Fruit fly (Drosophila melanogaster): ENCODE results near the gene Claspin.

The Claspin gene

dm6 chr3L:4272167-4272773 lies 41.0 kb upstream of the Claspin start:
- peak; percentile 81 for TF ChIP-seq fkh (GFP tag; optimal IDR thresholded peaks at IDR 0.05)
- TF ChIP-seq salr (GFP tag; optimal IDR thresholded peaks at IDR 0.05): no peak

- TF ChIP-seq Met (GFP tag; optimal IDR thresholded peaks at IDR 0.05) (no peak), vri (GFP tag; optimal IDR thresholded peaks at IDR 0.05) (no peak), CG7368 (GFP tag; optimal IDR thresholded peaks at IDR 0.05) (no peak), CG6792 (GFP tag; optimal IDR thresholded peaks at IDR 0.05) (no peak), CG6163 (GFP tag; IDR thresholded peaks at IDR 0.05) (no peak), CG10631 (GFP tag; optimal IDR thresholded peaks at IDR 0.05) (no peak)
These were observed 35.5 kb upstream of the Claspin start, which contains the start of gene Ctl1 for dm6 chr3L:4277796-4278195. Gene Ctl1 (plus strand): TSS chr3L:4277962.

dm6 chr3L:4282627-4283026 lies 30.7 kb upstream of the Claspin start, which contains the start of gene CG11583:
Gene CG11583 (minus strand): TSS chr3L:4282817.
- peak; percentile 82 for TF ChIP-seq CG1621 (tag; optimal IDR thresholded peaks at IDR 0.05)
- TF ChIP-seq CG9139 (GFP tag; optimal IDR thresholded peaks at IDR 0.05): no peak
- TF ChIP-seq esn (GFP tag; optimal IDR thresholded peaks at IDR 0.05): peak; percentile 49

- TF ChIP-seq esn (GFP tag; optimal IDR thresholded peaks at IDR 0.05) (peak; percentile 12), CG1621 (tag; optimal IDR thresholded peaks at IDR 0.05) (peak; percentile 53), Sox14 (GFP tag; optimal IDR thresholded peaks at IDR 0.05) (peak; percentile 6), CG11762 (GFP tag; optimal IDR thresholded peaks at IDR 0.05; ENCODE audit: insufficient read depth) (no peak)
These were observed 29.7 kb upstream of the Claspin start, which contains the start of the genes srw and CG1316 for dm6 chr3L:4283428-4284089. Gene srw (minus strand): TSS chr3L:4283478. Gene CG1316 (plus strand): TSS chr3L:4283851.

- TF ChIP-seq salr (GFP tag; optimal IDR thresholded peaks at IDR 0.05) (no peak), CG10669 (GFP tag; optimal IDR thresholded peaks at IDR 0.05) (no peak), Gug (GFP tag; IDR thresholded peaks at IDR 0.05) (no peak), CG6792 (GFP tag; optimal IDR thresholded peaks at IDR 0.05) (no peak), achi (GFP tag; optimal IDR thresholded peaks at IDR 0.05) (no peak), dac (GFP tag; optimal IDR thresholded peaks at IDR 0.05) (no peak), lz (GFP tag; optimal IDR thresholded peaks at IDR 0.05) (no peak), fkh (GFP tag; optimal IDR thresholded peaks at IDR 0.05) (peak; percentile 38), CG15336 (GFP tag; IDR thresholded peaks at IDR 0.05) (peak; percentile 53; the same call in 1 of the 2 replicates), CG32006 (GFP tag; optimal IDR thresholded peaks at IDR 0.05) (no peak), topi (GFP tag; optimal IDR thresholded peaks at IDR 0.05) (no peak), acj6 (GFP tag; optimal IDR thresholded peaks at IDR 0.05) (no peak), OdsH (GFP tag; optimal IDR thresholded peaks at IDR 0.05) (no peak), Hr4 (GFP tag; optimal IDR thresholded peaks at IDR 0.05) (no peak), CG8119 (GFP tag; IDR thresholded peaks at IDR 0.05) (peak; percentile 46; the same call in 1 of the 3 replicates), CG9139 (GFP tag; optimal IDR thresholded peaks at IDR 0.05) (no peak), cyc (GFP tag; optimal IDR thresholded peaks at IDR 0.05) (no peak), net (GFP tag; optimal IDR thresholded peaks at IDR 0.05) (no peak), Sox14 (GFP tag; optimal IDR thresholded peaks at IDR 0.05) (peak; percentile 37), CG31627 (GFP tag; optimal IDR thresholded peaks at IDR 0.05) (no peak), Blimp-1 (GFP tag; optimal IDR thresholded peaks at IDR 0.05) (no peak), esn (GFP tag; optimal IDR thresholded peaks at IDR 0.05) (peak; percentile 18), CG6276 (GFP tag; optimal IDR thresholded peaks at IDR 0.05) (no peak), CG16779 (tag; optimal IDR thresholded peaks at IDR 0.05) (no peak), Smox (GFP tag; optimal IDR thresholded peaks at IDR 0.05) (no peak), CG11902 (GFP tag; optimal IDR thresholded peaks at IDR 0.05) (no peak), CG10631 (GFP tag; optimal IDR thresholded peaks at IDR 0.05) (no peak), CG1621 (tag; optimal IDR thresholded peaks at IDR 0.05) (no peak), CG3919 (GFP tag; optimal IDR thresholded peaks at IDR 0.05) (peak; percentile 9), Ets21C (GFP tag; optimal IDR thresholded peaks at IDR 0.05) (no peak), CG6808 (GFP tag; optimal IDR thresholded peaks at IDR 0.05) (no peak), Met (GFP tag; optimal IDR thresholded peaks at IDR 0.05) (no peak), CG6854 (GFP tag; optimal IDR thresholded peaks at IDR 0.05) (peak; percentile 17), spab (GFP tag; optimal IDR thresholded peaks at IDR 0.05) (no peak), CG8319 (GFP tag; optimal IDR thresholded peaks at IDR 0.05) (no peak), Eip78C (GFP tag) (peak; percentile 80)
These were observed 26.5 kb upstream of the Claspin start, which contains the start of gene TfIIEbeta for dm6 chr3L:4286784-4287183. Gene TfIIEbeta (plus strand): TSS chr3L:4287038.

All from whole organism, prepupa.